Fruit fly (Drosophila melanogaster): ENCODE results near the gene Rpt2.

Gene Rpt2

DNA sequence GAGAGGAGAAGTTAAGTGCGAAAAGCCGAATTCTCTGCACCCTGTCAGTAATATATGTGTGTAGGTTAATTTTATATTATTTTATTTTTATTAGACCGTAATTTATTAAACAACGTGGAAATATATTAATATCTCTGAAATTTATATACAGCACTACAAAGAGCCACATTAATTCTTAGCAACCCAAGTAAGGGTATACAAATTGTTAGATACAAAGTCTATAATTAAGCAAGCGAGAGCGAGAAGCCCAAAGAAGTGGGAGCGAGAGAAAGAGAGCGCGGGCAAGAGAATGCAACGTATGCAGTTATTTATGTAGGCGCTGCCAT is 44.3 kb downstream of the Rpt2 start (continued):
- peak; percentile 92 for TF ChIP-seq CG1602 (GFP tag; optimal IDR thresholded peaks at IDR 0.05)
- peak; percentile 45 for TF ChIP-seq CG15073 (GFP tag; optimal IDR thresholded peaks at IDR 0.05)
- peak; percentile 86 for TF ChIP-seq CG12659 (GFP tag; optimal IDR thresholded peaks at IDR 0.05)
- no peak for TF ChIP-seq hb (GFP tag; IDR thresholded peaks at IDR 0.05; ENCODE audit: partially characterized antibody)
- TF ChIP-seq hth (optimal IDR thresholded peaks at IDR 0.05) = no peak
- TF ChIP-seq CG7271 (tag; optimal IDR thresholded peaks at IDR 0.05) = peak; percentile 80
- TF ChIP-seq CG6813 (GFP tag; optimal IDR thresholded peaks at IDR 0.05) = peak; percentile 86
- peak; percentile 91 for TF ChIP-seq CG31441 (GFP tag; IDR thresholded peaks at IDR 0.05)
- TF ChIP-seq abd-A (tag; optimal IDR thresholded peaks at IDR 0.05) = no peak
- no peak for TF ChIP-seq Poxn (GFP tag; IDR thresholded peaks at IDR 0.05)
- peak; percentile 71 for TF ChIP-seq BtbVII (GFP tag; optimal IDR thresholded peaks at IDR 0.05)
- peak; percentile 46 for TF ChIP-seq Nf-YC (tag; optimal IDR thresholded peaks at IDR 0.05)
- peak; percentile 88 for TF ChIP-seq CG10431 (GFP tag; optimal IDR thresholded peaks at IDR 0.05)
- peak; percentile 82 for TF ChIP-seq gt (GFP tag; IDR thresholded peaks at IDR 0.05)
- peak; percentile 3 for TF ChIP-seq Mes4 (GFP tag; optimal IDR thresholded peaks at IDR 0.05)
- peak; percentile 53 for TF ChIP-seq CG12769 (tag; optimal IDR thresholded peaks at IDR 0.05)
- peak; percentile 79 for TF ChIP-seq CG31388 (GFP tag; optimal IDR thresholded peaks at IDR 0.05)
- TF ChIP-seq Nf-YB (GFP tag; optimal IDR thresholded peaks at IDR 0.05) = peak; percentile 80
- TF ChIP-seq ewg (GFP tag; optimal IDR thresholded peaks at IDR 0.05) = peak; percentile 85
- TF ChIP-seq z (GFP tag; IDR thresholded peaks at IDR 0.05) = peak; percentile 70
- peak; percentile 81; the same call in 1 of the 2 replicates for TF ChIP-seq klu (GFP tag; IDR thresholded peaks at IDR 0.05)
- peak; percentile 56 for TF ChIP-seq Ravus (GFP tag; IDR thresholded peaks at IDR 0.05)
- peak; percentile 88 for TF ChIP-seq esg (GFP tag; conservative IDR thresholded peaks at IDR 0.05)
- TF ChIP-seq CG4424 (GFP tag; optimal IDR thresholded peaks at IDR 0.05) = peak; percentile 93
- TF ChIP-seq CG17361 (GFP tag; IDR thresholded peaks at IDR 0.05) = peak; percentile 93
- TF ChIP-seq Trl (optimal IDR thresholded peaks at IDR 0.05) = no peak
- peak; percentile 33 for TF ChIP-seq Trl (GFP tag; optimal IDR thresholded peaks at IDR 0.05)
- TF ChIP-seq Kr (GFP tag; optimal IDR thresholded peaks at IDR 0.05) = no peak
- peak; percentile 98 for TF ChIP-seq Xrp1 (GFP tag; IDR thresholded peaks at IDR 0.05)
- TF ChIP-seq CG2116 (GFP tag; optimal IDR thresholded peaks at IDR 0.05) = peak; percentile 45
- TF ChIP-seq CG32532 (GFP tag; IDR thresholded peaks at IDR 0.05) = peak; percentile 84
- TF ChIP-seq bsh (GFP tag; optimal IDR thresholded peaks at IDR 0.05) = peak; percentile 92 to 99
- TF ChIP-seq cato (GFP tag; optimal IDR thresholded peaks at IDR 0.05; ENCODE audit: borderline replicate concordance) = peak; percentile 73
- TF ChIP-seq CG9437 (GFP tag; optimal IDR thresholded peaks at IDR 0.05) = peak; percentile 84
- peak; percentile 83 for TF ChIP-seq CG11093 (GFP tag; IDR thresholded peaks at IDR 0.05)
- TF ChIP-seq CG17612 (GFP tag; IDR thresholded peaks at IDR 0.05) = peak; percentile 85
- peak; percentile 88 for TF ChIP-seq Fer3 (tag; optimal IDR thresholded peaks at IDR 0.05)
- no peak for TF ChIP-seq Lpt (GFP tag; optimal IDR thresholded peaks at IDR 0.05)
- TF ChIP-seq HHEX (GFP tag; optimal IDR thresholded peaks at IDR 0.05) = peak; percentile 81
- TF ChIP-seq kay (GFP tag; optimal IDR thresholded peaks at IDR 0.05) = peak; percentile 76
- TF ChIP-seq Bgb (GFP tag; IDR thresholded peaks at IDR 0.05; ENCODE audit: partially characterized antibody) = no peak
- TF ChIP-seq crp (GFP tag; optimal IDR thresholded peaks at IDR 0.05) = peak in 1 of 2 experiments; percentile 47
- TF ChIP-seq CG2712 (tag; optimal IDR thresholded peaks at IDR 0.05) = peak; percentile 98
- TF ChIP-seq CG9609 (GFP tag; optimal IDR thresholded peaks at IDR 0.05) = peak; percentile 35
- TF ChIP-seq HLH3B (GFP tag; IDR thresholded peaks at IDR 0.05) = peak; percentile 94
- TF ChIP-seq CrebB (tag; optimal IDR thresholded peaks at IDR 0.05) = peak; percentile 78
- TF ChIP-seq CG2129 (GFP tag; IDR thresholded peaks at IDR 0.05; ENCODE audit: partially characterized antibody) = no peak
- TF ChIP-seq TFAM (GFP tag; optimal IDR thresholded peaks at IDR 0.05) = peak; percentile 76
- peak; percentile 97 for TF ChIP-seq zfh1 (GFP tag; IDR thresholded peaks at IDR 0.05)
- TF ChIP-seq CG13296 (GFP tag; optimal IDR thresholded peaks at IDR 0.05) = peak; percentile 67
- TF ChIP-seq CG4854 (GFP tag; optimal IDR thresholded peaks at IDR 0.05) = peak; percentile 61
- TF ChIP-seq Tbp (GFP tag; optimal IDR thresholded peaks at IDR 0.05) = no peak

Data from whole organism, embryonic.